Fruit fly (Drosophila melanogaster) whole organism, embryonic: ENCODE measurements around the gene Pdhb.
A peak's percentile ranks its signal among the peaks of the same experiment; 100 is the strongest.

Experiments
- Atf-2 ChIP-seq: fragments of 200-800 bp; sonication (Bioruptor generic); optimal IDR thresholded peaks from 2 replicates; lab custom pipeline; 2016; ENCODE audit warnings: missing biosample characterization, missing genetic modification characterization
- CG10959 ChIP-seq: fragments of 200-800 bp; sonication (Bioruptor generic); IDR thresholded peaks from 2 replicates; pipeline ENCODE4 v1.3.6; 2022; ENCODE audit warnings: missing biosample characterization, missing genetic modification characterization
- CG12155 ChIP-seq: fragments of 200-800 bp; sonication (Bioruptor generic); optimal IDR thresholded peaks from 3 replicates; lab custom pipeline; 2016; ENCODE audit warnings: missing biosample characterization, missing genetic modification characterization
- CG13296 ChIP-seq: fragments of 200-800 bp; sonication (Bioruptor generic); optimal IDR thresholded peaks from 3 replicates; lab custom pipeline; 2018; ENCODE audit warnings: missing biosample characterization, mild to moderate bottlenecking, missing genetic modification characterization
- CG13424 ChIP-seq: fragments of 200-800 bp; sonication (Bioruptor generic); optimal IDR thresholded peaks from 2 replicates; lab custom pipeline; 2019; ENCODE audit warnings: missing biosample characterization, mild to moderate bottlenecking, missing genetic modification characterization, moderate library complexity
- CG30431 ChIP-seq: fragments of 200-800 bp; sonication (Bioruptor generic); optimal IDR thresholded peaks from 2 replicates; lab custom pipeline; 2017; ENCODE audit warnings: missing biosample characterization, missing genetic modification characterization
- CG33213 ChIP-seq: fragments of 200-800 bp; sonication (Bioruptor generic); optimal IDR thresholded peaks from 3 replicates; lab custom pipeline; 2016; ENCODE audit warnings: missing biosample characterization, missing genetic modification characterization
- CG3407 ChIP-seq: fragments of 200-800 bp; sonication (Bioruptor generic); optimal IDR thresholded peaks from 2 replicates; lab custom pipeline; 2018; ENCODE audit warnings: missing biosample characterization, mild to moderate bottlenecking, missing genetic modification characterization
- CG3838 ChIP-seq: fragments of 200-800 bp; sonication (Bioruptor generic); optimal IDR thresholded peaks from 3 replicates; lab custom pipeline; 2016; ENCODE audit warnings: missing biosample characterization, missing genetic modification characterization
- CG4328 ChIP-seq: fragments of 200-800 bp; sonication (Bioruptor generic); optimal IDR thresholded peaks from 3 replicates; lab custom pipeline; 2017; ENCODE audit warnings: missing biosample characterization, missing genetic modification reagents, missing genetic modification characterization
- CG4730 ChIP-seq: fragments of 200-800 bp; sonication (Bioruptor generic); IDR thresholded peaks from 2 replicates; pipeline ENCODE4 v1.3.6; 2022; ENCODE audit warnings: missing biosample characterization, missing genetic modification characterization
- CG6272 ChIP-seq: fragments of 200-800 bp; sonication (Bioruptor generic); IDR thresholded peaks from 2 replicates; pipeline ENCODE4 v1.3.6; 2022; ENCODE audit warnings: missing biosample characterization, missing genetic modification characterization
- CG7372 ChIP-seq: fragments of 200-800 bp; sonication (Bioruptor generic); IDR thresholded peaks from 2 replicates; pipeline ENCODE4 v1.3.6; 2022; ENCODE audit warnings: missing biosample characterization, missing genetic modification characterization
- CoRest ChIP-seq: fragments of 200-800 bp; sonication (Bioruptor generic); optimal IDR thresholded peaks from 3 replicates; lab custom pipeline; 2018; ENCODE audit warnings: missing biosample characterization, mild to moderate bottlenecking, missing genetic modification characterization, moderate library complexity
- Dad ChIP-seq: fragments of 200-800 bp; sonication (Bioruptor generic); optimal IDR thresholded peaks from 3 replicates; lab custom pipeline; 2016; ENCODE audit warnings: missing biosample characterization, missing genetic modification characterization
- Dll ChIP-seq: fragments of 200-800 bp; sonication (Bioruptor generic); IDR thresholded peaks from 4 replicates; pipeline ENCODE4 v1.3.6; 2022; ENCODE audit warnings: missing biosample characterization, missing genetic modification characterization; ENCODE audit not compliant: partially characterized antibody
- Elba2 ChIP-seq: fragments of 200-800 bp; sonication (Bioruptor generic); optimal IDR thresholded peaks from 3 replicates; lab custom pipeline; 2016; ENCODE audit warnings: missing biosample characterization, missing genetic modification characterization
- Ets97D ChIP-seq: fragments of 200-800 bp; sonication (Bioruptor generic); optimal IDR thresholded peaks from 3 replicates; lab custom pipeline; 2016; ENCODE audit warnings: missing biosample characterization, missing genetic modification characterization
- MTF-1 ChIP-seq: fragments of 200-800 bp; sonication (Bioruptor generic); optimal IDR thresholded peaks from 2 replicates; lab custom pipeline; 2018; ENCODE audit warnings: missing biosample characterization, mild to moderate bottlenecking, missing genetic modification characterization, borderline replicate concordance
- NC2β ChIP-seq: fragments of 200-800 bp; sonication (Bioruptor generic); optimal IDR thresholded peaks from 2 replicates; lab custom pipeline; 2016; ENCODE audit warnings: missing biosample characterization, missing genetic modification characterization
- Nf-YA ChIP-seq: fragments of 200-800 bp; sonication (Bioruptor generic); IDR thresholded peaks from 2 replicates; pipeline ENCODE4 v1.3.6; 2022; ENCODE audit warnings: missing biosample characterization, missing genetic modification characterization
- Oli ChIP-seq: fragments of 200-800 bp; sonication (Bioruptor generic); optimal IDR thresholded peaks from 2 replicates; lab custom pipeline; 2018; ENCODE audit warnings: missing biosample characterization, mild to moderate bottlenecking, missing genetic modification characterization, moderate library complexity
- Ptx1 ChIP-seq: fragments of 200-800 bp; sonication (Bioruptor generic); IDR thresholded peaks from 2 replicates; pipeline ENCODE4 v1.3.6; 2022; ENCODE audit warnings: missing biosample characterization, missing genetic modification characterization
- Ssrp ChIP-seq: fragments of 200-800 bp; sonication (Bioruptor generic); optimal IDR thresholded peaks from 2 replicates; lab custom pipeline; 2018; ENCODE audit warnings: missing biosample characterization, mild to moderate bottlenecking, missing genetic modification characterization, moderate library complexity
- Taf1 ChIP-seq: fragments of 200-800 bp; sonication (Bioruptor generic); IDR thresholded peaks from 2 replicates; pipeline ENCODE4 v1.3.6; 2022; ENCODE audit warnings: missing biosample characterization, missing genetic modification characterization
- Vsx1 ChIP-seq: fragments of 200-800 bp; sonication (Bioruptor generic); optimal IDR thresholded peaks from 2 replicates; lab custom pipeline; 2017; ENCODE audit warnings: missing biosample characterization, mild to moderate bottlenecking, missing genetic modification characterization, missing genetic modification reagents
- chinmo ChIP-seq: fragments of 200-800 bp; sonication (Bioruptor generic); IDR thresholded peaks from 4 replicates; pipeline ENCODE4 v1.3.6; 2022; ENCODE audit warnings: missing biosample characterization, missing genetic modification characterization; ENCODE audit not compliant: partially characterized antibody
- disco-r ChIP-seq: fragments of 200-800 bp; sonication (Bioruptor generic); optimal IDR thresholded peaks from 2 replicates; lab custom pipeline; 2016; ENCODE audit warnings: missing biosample characterization, missing genetic modification characterization
- dmrt99B ChIP-seq: fragments of 200-800 bp; sonication (Bioruptor generic); optimal IDR thresholded peaks from 2 replicates; lab custom pipeline; 2018; ENCODE audit warnings: missing biosample characterization, mild to moderate bottlenecking, missing genetic modification characterization, moderate library complexity
- emc ChIP-seq: fragments of 200-800 bp; sonication (Bioruptor generic); optimal IDR thresholded peaks from 2 replicates; lab custom pipeline; 2016; ENCODE audit warnings: missing biosample characterization, missing genetic modification characterization
- exex ChIP-seq: fragments of 200-800 bp; sonication (Bioruptor generic); optimal IDR thresholded peaks from 4 replicates; lab custom pipeline; 2018; ENCODE audit warnings: missing biosample characterization, mild to moderate bottlenecking, missing genetic modification characterization, moderate library complexity
- gt ChIP-seq: fragments of 200-800 bp; sonication (Bioruptor generic); IDR thresholded peaks from 2 replicates; pipeline ENCODE4 v1.3.6; 2022; ENCODE audit warnings: missing biosample characterization, missing genetic modification characterization
- nerfin-1 ChIP-seq: fragments of 200-800 bp; sonication (Bioruptor generic); optimal IDR thresholded peaks from 3 replicates; lab custom pipeline; 2019; ENCODE audit warnings: missing biosample characterization, mild to moderate bottlenecking, missing genetic modification characterization, moderate library complexity
- pan ChIP-seq, 4 experiments: fragments of >200 bp in 3 of 4; fragments of 200-800 bp in 1 of 4; sonication (Bioruptor generic) in 1 of 4; optimal IDR thresholded peaks in 3 of 4; IDR thresholded peaks in 1 of 4; 2 replicates each; pipeline versions ENCODE4 v1.3.6 to Lab custom; 2017 to 2022; ENCODE audit warnings: missing biosample characterization in 2 of 4, missing genetic modification characterization in 2 of 4, mixed read lengths in 1 of 4
- pb ChIP-seq: fragments of 200-800 bp; sonication (Bioruptor generic); optimal IDR thresholded peaks from 3 replicates; lab custom pipeline; 2016; ENCODE audit warnings: missing biosample characterization, missing genetic modification characterization
- psq ChIP-seq: fragments of 200-800 bp; sonication (Bioruptor generic); optimal IDR thresholded peaks from 2 replicates; lab custom pipeline; 2017; ENCODE audit warnings: missing biosample characterization, missing genetic modification characterization
- repo ChIP-seq: fragments of 200-800 bp; sonication (Bioruptor generic); optimal IDR thresholded peaks from 2 replicates; lab custom pipeline; 2016; ENCODE audit warnings: missing biosample characterization, missing genetic modification characterization
- ro ChIP-seq: fragments of 200-800 bp; sonication (Bioruptor generic); IDR thresholded peaks from 2 replicates; pipeline ENCODE4 v1.3.6; 2022; ENCODE audit warnings: missing biosample characterization, missing genetic modification characterization
- sc ChIP-seq, 3 experiments: fragments of >200 bp in 2 of 3; fragments of 200-800 bp in 1 of 3; sonication (Bioruptor generic) in 1 of 3; optimal IDR thresholded peaks; 2 replicates in 2 of 3; 3 replicates in 1 of 3; lab custom pipeline; 2017; ENCODE audit warnings: mild to moderate bottlenecking in 1 of 3, missing biosample characterization in 1 of 3, missing genetic modification characterization in 1 of 3, missing genetic modification reagents in 1 of 3
- schlank ChIP-seq: fragments of 200-800 bp; sonication (Bioruptor generic); optimal IDR thresholded peaks from 2 replicates; lab custom pipeline; 2018; ENCODE audit warnings: missing biosample characterization, mild to moderate bottlenecking, missing genetic modification characterization
- stwl ChIP-seq: fragments of 200-800 bp; sonication (Bioruptor generic); optimal IDR thresholded peaks from 3 replicates; lab custom pipeline; 2018; ENCODE audit warnings: missing biosample characterization, mild to moderate bottlenecking, missing genetic modification characterization, moderate library complexity
- tna ChIP-seq: fragments of 200-800 bp; sonication (Bioruptor generic); IDR thresholded peaks from 2 replicates; pipeline ENCODE4 v1.3.6; 2022; ENCODE audit warnings: missing biosample characterization, missing genetic modification characterization; ENCODE audit not compliant: partially characterized antibody
- tup ChIP-seq: fragments of 200-800 bp; sonication (Bioruptor generic); optimal IDR thresholded peaks from 2 replicates; lab custom pipeline; 2016; ENCODE audit warnings: missing biosample characterization, mild to moderate bottlenecking, missing genetic modification characterization, moderate library complexity
- vnd ChIP-seq: fragments of 200-800 bp; sonication (Bioruptor generic); IDR thresholded peaks from 3 replicates; pipeline ENCODE4 v1.3.6; 2022; ENCODE audit warnings: missing biosample characterization, missing genetic modification characterization; ENCODE audit not compliant: partially characterized antibody
- wek ChIP-seq: fragments of 200-800 bp; sonication (Bioruptor generic); optimal IDR thresholded peaks from 3 replicates; lab custom pipeline; 2018; ENCODE audit warnings: missing biosample characterization, mild to moderate bottlenecking, missing genetic modification characterization, moderate library complexity
- yki ChIP-seq: fragments of >200 bp; optimal IDR thresholded peaks from 3 replicates; lab custom pipeline; 2018
- zfh1 ChIP-seq: fragments of 200-800 bp; sonication (Bioruptor generic); IDR thresholded peaks from 3 replicates; pipeline ENCODE4 v1.3.6; 2022; ENCODE audit warnings: missing biosample characterization, missing genetic modification characterization
- zfh2 ChIP-seq: fragments of 200-800 bp; sonication (Bioruptor generic); optimal IDR thresholded peaks from 2 replicates; lab custom pipeline; 2016; ENCODE audit warnings: missing biosample characterization, missing genetic modification characterization

The Pdhb gene

dm6 chr3R:29088938-29089661 lies 23.8 kb upstream of the Pdhb start (continued):
- TF ChIP-seq pb (GFP tag; lab: Kevin White, UChicago): no peak
- no peak for TF ChIP-seq pan (optimal IDR thresholded peaks at IDR 0.05; lab: Kevin White, UChicago)
- TF ChIP-seq pan (GFP tag; optimal IDR thresholded peaks at IDR 0.05 in 1 of 2, IDR thresholded peaks at IDR 0.05 in 1 of 2): peak in 1 of 2 experiments; percentile 68
- TF ChIP-seq Ets97D (GFP tag; lab: Kevin White, UChicago): peak; percentile 4
- TF ChIP-seq repo (GFP tag; lab: Kevin White, UChicago): peak; percentile 24
- no peak for TF ChIP-seq wek
- no peak for TF ChIP-seq schlank
- no peak for TF ChIP-seq sc (optimal IDR thresholded peaks at IDR 0.05; lab: Kevin White, UChicago)
- peak; percentile 54 for TF ChIP-seq sc (GFP tag; optimal IDR thresholded peaks at IDR 0.05; lab: Kevin White, UChicago)
- TF ChIP-seq vnd (GFP tag; lab: Robert Waterston, UW): no peak
- no peak for TF ChIP-seq psq (GFP tag; lab: Kevin White, UChicago)
- TF ChIP-seq exex: peak; percentile 27
- peak; percentile 60 for TF ChIP-seq Atf-2 (GFP tag; lab: Kevin White, UChicago)
- peak; percentile 41 for TF ChIP-seq Dad (GFP tag; lab: Kevin White, UChicago)
- no peak for TF ChIP-seq Vsx1 (GFP tag; lab: Kevin White, UChicago)
- TF ChIP-seq Nf-YA (GFP tag; lab: Robert Waterston, UW): 0 out of 2 replicates have a peak, but pooled peaks have one; percentile 29
- 0 out of 2 replicates have a peak, but pooled peaks have one; percentile 17 for TF ChIP-seq CG4730 (GFP tag; lab: Robert Waterston, UW)
- peak; percentile 27 for TF ChIP-seq tup (GFP tag; lab: Kevin White, UChicago)
- peak; percentile 88 for TF ChIP-seq dmrt99B (tag; lab: Kevin White, UChicago)
- peak; percentile 11 for TF ChIP-seq CG4328 (GFP tag; lab: Kevin White, UChicago)
- no peak for TF ChIP-seq stwl
- TF ChIP-seq CG7372 (GFP tag; lab: Robert Waterston, UW): peak; percentile 51; the same call in 1 of the 2 replicates
- peak; percentile 56; the same call in 2 of the 3 replicates for TF ChIP-seq zfh1
- peak; percentile 38 for TF ChIP-seq CG33213 (GFP tag; lab: Kevin White, UChicago)
- peak; percentile 28 for TF ChIP-seq disco-r (GFP tag; lab: Kevin White, UChicago)
- TF ChIP-seq CG3407: peak; percentile 50
- TF ChIP-seq ro (GFP tag; lab: Robert Waterston, UW): no peak
- no peak for TF ChIP-seq CG3838 (GFP tag; lab: Kevin White, UChicago)
- TF ChIP-seq CG12155 (GFP tag; lab: Kevin White, UChicago): peak; percentile 55
- TF ChIP-seq Ssrp (tag; lab: Kevin White, UChicago): peak; percentile 72
- no peak for TF ChIP-seq Taf1 (GFP tag; lab: Robert Waterston, UW)
- TF ChIP-seq MTF-1: peak; percentile 5
- 0 out of 4 replicates have a peak, but pooled peaks have one; percentile 13 for TF ChIP-seq chinmo (GFP tag; lab: Robert Waterston, UW)
- TF ChIP-seq Dll: no peak
- no peak for TF ChIP-seq emc (GFP tag; lab: Kevin White, UChicago)
- TF ChIP-seq yki: no peak
- no peak for TF ChIP-seq Elba2 (GFP tag; lab: Kevin White, UChicago)
- peak; percentile 77 for TF ChIP-seq Ptx1 (GFP tag; lab: Robert Waterston, UW)
- peak; percentile 17 for TF ChIP-seq CG13296 (GFP tag; lab: Kevin White, UChicago)
- TF ChIP-seq CoRest (tag; lab: Kevin White, UChicago): peak; percentile 74
- TF ChIP-seq tna: no peak
- peak; percentile 42 for TF ChIP-seq nerfin-1 (tag; lab: Kevin White, UChicago)
- no peak for TF ChIP-seq gt (GFP tag; lab: Robert Waterston, UW)
- TF ChIP-seq CG6272 (GFP tag; lab: Robert Waterston, UW): no peak
- peak; percentile 57 for TF ChIP-seq CG30431
- TF ChIP-seq CG13424 (tag; lab: Kevin White, UChicago): peak; percentile 74
- TF ChIP-seq CG10959: no peak
- peak; percentile 33 for TF ChIP-seq NC2β (GFP tag; lab: Kevin White, UChicago)
- TF ChIP-seq Oli (tag; lab: Kevin White, UChicago): peak; percentile 79
- TF ChIP-seq zfh2: peak; percentile 5
